Worm (Caenorhabditis elegans) whole organism, L4 larva: ENCODE measurements around the gene fbxa-208.

Source experiments
- ctbp-1 ChIP-seq: fragments of 200-800 bp; sonication (Bioruptor generic); IDR thresholded peaks from 2 replicates; pipeline ENCODE4 v1.3.6; 2022; ENCODE audit warnings: missing genetic modification reagents, missing genetic modification characterization, missing compliant biosample characterization
- mep-1 ChIP-seq: fragments of 150-350 bp; sonication (generic microtip); optimal IDR thresholded peaks from 3 replicates; lab custom pipeline; 2014; ENCODE audit warnings: missing biosample characterization, missing genetic modification characterization
- sdz-12 ChIP-seq: fragments of 200-800 bp; sonication (Bioruptor generic); optimal IDR thresholded peaks from 2 replicates; lab custom pipeline; 2018; ENCODE audit warnings: mild to moderate bottlenecking, missing genetic modification characterization, missing compliant biosample characterization
- unc-62 ChIP-seq, 3 experiments: fragments of 150-350 bp in 1 of 3; sonication (generic microtip); optimal IDR thresholded peaks in 2 of 3; peaks in 1 of 3; 1 replicate in 1 of 3; 2 replicates in 2 of 3; lab custom pipeline; 2014 to 2017; ENCODE audit warnings: missing biosample characterization in 3 of 3, missing genetic modification characterization in 3 of 3, missing genetic modification reagents in 3 of 3, missing genotype in 1 of 3

DNA sequence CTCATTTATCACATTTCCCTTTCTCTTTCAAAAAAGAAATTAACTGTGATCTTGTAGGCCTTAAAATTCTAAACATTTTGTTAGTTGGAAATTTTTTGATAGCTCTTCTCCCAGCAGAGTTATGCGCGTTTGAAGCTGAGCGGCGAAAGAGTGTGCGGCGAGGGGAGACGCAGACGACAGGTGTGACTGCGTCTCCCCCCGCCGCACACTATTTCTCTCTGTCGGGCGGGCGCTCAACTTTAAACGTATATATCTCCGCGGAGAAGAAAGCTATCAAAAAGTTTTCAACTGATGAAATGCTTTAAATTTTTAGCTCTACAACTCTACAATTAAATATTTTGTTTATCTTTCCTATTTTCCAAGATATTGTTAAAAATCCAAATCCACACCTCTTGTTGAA lies 37.6 kb upstream of the fbxa-208 start:
- TF ChIP-seq unc-62 (GFP tag; optimal IDR thresholded peaks at IDR 0.05 in 1 of 2; lab: Kevin White, UChicago) (no peak), unc-62 (tag; optimal IDR thresholded peaks at IDR 0.05; lab: Kevin White, UChicago) (no peak), sdz-12 (no peak), ctbp-1 (GFP tag; lab: Robert Waterston, UW) (no peak), mep-1 (tag; lab: Kevin White, UChicago) (no peak)
